Worm (Caenorhabditis elegans) whole organism, midembryonic: ENCODE results near the gene nlp-53.

ENCODE experiments used
- T22C8.4 ChIP-seq: fragments of 200-800 bp; sonication (Bioruptor generic); IDR thresholded peaks from 2 replicates; pipeline ENCODE4 v1.3.6; 2022; ENCODE audit warnings: missing genetic modification characterization, missing compliant biosample characterization
- cog-1 ChIP-seq: sonication (generic microtip); optimal IDR thresholded peaks from 2 replicates; lab custom pipeline; 2016; ENCODE audit warnings: missing genetic modification characterization, missing compliant biosample characterization
- flt-1 ChIP-seq: fragments of 200-800 bp; sonication (Bioruptor generic); IDR thresholded peaks from 2 replicates; pipeline ENCODE4 v1.3.6; 2022; ENCODE audit warnings: missing genetic modification characterization, missing compliant biosample characterization
- klf-2 ChIP-seq: fragments of 200-800 bp; sonication (Bioruptor generic); conservative IDR thresholded peaks from 2 replicates; pipeline ENCODE4 v1.3.6; 2022; ENCODE audit warnings: missing genetic modification reagents, missing genetic modification characterization, missing compliant biosample characterization
- med-1 ChIP-seq: sonication (generic microtip); optimal IDR thresholded peaks from 2 replicates; lab custom pipeline; 2017; ENCODE audit warnings: missing genetic modification characterization, mild to moderate bottlenecking, missing compliant biosample characterization, antibody characterized with exemption, missing genetic modification reagents; ENCODE audit not compliant: insufficient read depth
- ref-1 ChIP-seq: fragments of 200-800 bp; sonication (Bioruptor generic); conservative IDR thresholded peaks from 2 replicates; pipeline ENCODE4 v1.3.6; 2022; ENCODE audit warnings: missing genetic modification reagents, missing genetic modification characterization, missing compliant biosample characterization
- tab-1 ChIP-seq: fragments of 200-800 bp; sonication (Bioruptor generic); IDR thresholded peaks from 2 replicates; pipeline ENCODE4 v1.3.6; 2022; ENCODE audit warnings: missing genetic modification characterization, missing compliant biosample characterization
- ztf-23 ChIP-seq: fragments of 200-800 bp; sonication (Bioruptor generic); IDR thresholded peaks from 2 replicates; pipeline ENCODE4 v1.3.6; 2022; ENCODE audit warnings: missing genetic modification reagents, missing genetic modification characterization, missing compliant biosample characterization
- ztf-29 ChIP-seq: fragments of 200-800 bp; sonication (Bioruptor generic); IDR thresholded peaks from 2 replicates; pipeline ENCODE4 v1.3.6; 2022; ENCODE audit warnings: missing genetic modification reagents, missing genetic modification characterization, missing compliant biosample characterization

The nlp-53 gene

ce11 chrX:13591175-13591574 is 27.5 kb upstream of the nlp-53 start, which contains the start of gene col-44:
Gene col-44, plus strand, starts transcription at chrX:13591475.
- TF ChIP-seq ztf-23 (GFP tag; lab: Robert Waterston, UW) = no peak
- no peak for TF ChIP-seq tab-1 (GFP tag; lab: Robert Waterston, UW)
- TF ChIP-seq T22C8.4 (GFP tag; lab: Robert Waterston, UW) = no peak
- TF ChIP-seq klf-2 (GFP tag; lab: Robert Waterston, UW) = no peak
- TF ChIP-seq ztf-29 (GFP tag; lab: Robert Waterston, UW) = no peak
- no peak for TF ChIP-seq ref-1 (GFP tag; lab: Robert Waterston, UW)
- no peak for TF ChIP-seq flt-1
- TF ChIP-seq cog-1 = no peak
- no peak for TF ChIP-seq med-1 (GFP tag; lab: Kevin White, UChicago)

- no peak for TF ChIP-seq med-1 (GFP tag; lab: Kevin White, UChicago)
- no peak for TF ChIP-seq klf-2 (GFP tag; lab: Robert Waterston, UW)
- no peak for TF ChIP-seq ztf-29 (GFP tag; lab: Robert Waterston, UW)
- no peak for TF ChIP-seq T22C8.4 (GFP tag; lab: Robert Waterston, UW)
- no peak for TF ChIP-seq ztf-23 (GFP tag; lab: Robert Waterston, UW)
- TF ChIP-seq cog-1 = no peak
- no peak for TF ChIP-seq ref-1 (GFP tag; lab: Robert Waterston, UW)
- no peak for TF ChIP-seq tab-1 (GFP tag; lab: Robert Waterston, UW)
- TF ChIP-seq flt-1 = no peak
Measured at ce11 chrX:13591953-13592352, 26.7 kb upstream of the nlp-53 start.

- TF ChIP-seq flt-1 (no peak), ztf-29 (GFP tag; lab: Robert Waterston, UW) (no peak), T22C8.4 (GFP tag; lab: Robert Waterston, UW) (no peak), cog-1 (no peak), klf-2 (GFP tag; lab: Robert Waterston, UW) (no peak), tab-1 (GFP tag; lab: Robert Waterston, UW) (no peak), ref-1 (GFP tag; lab: Robert Waterston, UW) (no peak), ztf-23 (GFP tag; lab: Robert Waterston, UW) (no peak)
Measured at ce11 chrX:13592367-13592766, 26.3 kb upstream of the nlp-53 start, which contains the start of gene F54B11.4. Gene F54B11.4, plus strand, starts transcription at chrX:13592667.

ce11 chrX:13596003-13596767 is 22.5 kb upstream of the nlp-53 start, which contains the start of gene F54B11.5:
Gene F54B11.5, minus strand, starts transcription at chrX:13596068.
- TF ChIP-seq cog-1 = peak; percentile 30
- TF ChIP-seq tab-1 (GFP tag; lab: Robert Waterston, UW) = no peak
- TF ChIP-seq ztf-29 (GFP tag; lab: Robert Waterston, UW) = no peak
- 0 out of 2 replicates have a peak, but pooled peaks have one; percentile 9 for TF ChIP-seq flt-1
- no peak for TF ChIP-seq ref-1 (GFP tag; lab: Robert Waterston, UW)

- TF ChIP-seq T22C8.4 (GFP tag; lab: Robert Waterston, UW) (no peak), cog-1 (peak; percentile 19), ref-1 (GFP tag; lab: Robert Waterston, UW) (no peak), flt-1 (peak; percentile 63), med-1 (GFP tag; lab: Kevin White, UChicago) (no peak), ztf-29 (GFP tag; lab: Robert Waterston, UW) (no peak), ztf-23 (GFP tag; lab: Robert Waterston, UW) (peak; percentile 53; the same call in 1 of the 2 replicates)
Measured at ce11 chrX:13598021-13598499, 20.6 kb upstream of the nlp-53 start, which contains the start of gene bra-1. Gene bra-1, plus strand, starts transcription at chrX:13598449.

- TF ChIP-seq ref-1 (GFP tag; lab: Robert Waterston, UW) (no peak), ztf-29 (GFP tag; lab: Robert Waterston, UW) (no peak), med-1 (GFP tag; lab: Kevin White, UChicago) (no peak), ztf-23 (GFP tag; lab: Robert Waterston, UW) (no peak), tab-1 (GFP tag; lab: Robert Waterston, UW) (no peak), klf-2 (GFP tag; lab: Robert Waterston, UW) (no peak)
Measured at ce11 chrX:13600136-13600535, 18.5 kb upstream of the nlp-53 start, which contains the start of gene F54B11.7. Gene F54B11.7, plus strand, starts transcription at chrX:13600436.

- no peak for TF ChIP-seq tab-1 (GFP tag; lab: Robert Waterston, UW)
Measured at ce11 chrX:13603826-13604225, 14.8 kb upstream of the nlp-53 start, which contains the start of gene F54B11.8. Gene F54B11.8, minus strand, starts transcription at chrX:13603926.

ce11 chrX:13604946-13605617 is 13.6 kb upstream of the nlp-53 start, which contains the start of gene F54B11.9:
Gene F54B11.9, plus strand, starts transcription at chrX:13605567.
- TF ChIP-seq ztf-29 (GFP tag; lab: Robert Waterston, UW) (no peak), T22C8.4 (GFP tag; lab: Robert Waterston, UW) (no peak), flt-1 (no peak), klf-2 (GFP tag; lab: Robert Waterston, UW) (no peak), ztf-23 (GFP tag; lab: Robert Waterston, UW) (no peak), med-1 (GFP tag; lab: Kevin White, UChicago) (no peak), tab-1 (GFP tag; lab: Robert Waterston, UW) (no peak), ref-1 (GFP tag; lab: Robert Waterston, UW) (no peak), cog-1 (no peak)

- TF ChIP-seq flt-1 (no peak), tab-1 (GFP tag; lab: Robert Waterston, UW) (no peak), cog-1 (no peak), med-1 (GFP tag; lab: Kevin White, UChicago) (no peak), klf-2 (GFP tag; lab: Robert Waterston, UW) (no peak), T22C8.4 (GFP tag; lab: Robert Waterston, UW) (no peak), ztf-23 (GFP tag; lab: Robert Waterston, UW) (no peak), ref-1 (GFP tag; lab: Robert Waterston, UW) (no peak), ztf-29 (GFP tag; lab: Robert Waterston, UW) (no peak)
Measured at ce11 chrX:13605854-13606253, 12.8 kb upstream of the nlp-53 start.
